Fruit fly (Drosophila melanogaster) whole organism, prepupa: ENCODE results near the gene CG31230.

ENCODE experiments used
- Blimp-1 ChIP-seq: fragments of 200-800 bp; sonication (Bioruptor generic); optimal IDR thresholded peaks from 3 replicates; lab custom pipeline; 2017; ENCODE audit warnings: missing biosample characterization, missing genetic modification characterization, mild to moderate bottlenecking, moderate library complexity, missing genetic modification reagents
- CG10631 ChIP-seq: fragments of 200-800 bp; sonication (Bioruptor generic); optimal IDR thresholded peaks from 2 replicates; lab custom pipeline; 2016; ENCODE audit warnings: missing biosample characterization, missing genetic modification characterization
- CG11294 ChIP-seq: fragments of 200-800 bp; sonication (Bioruptor generic); IDR thresholded peaks from 2 replicates; pipeline ENCODE4 v1.3.6; 2022; ENCODE audit warnings: missing biosample characterization, missing genetic modification characterization
- CG11902 ChIP-seq: fragments of 200-800 bp; sonication (Bioruptor generic); optimal IDR thresholded peaks from 3 replicates; lab custom pipeline; 2016; ENCODE audit warnings: missing biosample characterization, missing genetic modification characterization
- CG15336 ChIP-seq: fragments of 200-800 bp; sonication (Bioruptor generic); IDR thresholded peaks from 2 replicates; pipeline ENCODE4 v1.3.6; 2022; ENCODE audit warnings: missing biosample characterization, missing genetic modification characterization
- CG1621 ChIP-seq: fragments of 200-800 bp; sonication (Bioruptor generic); optimal IDR thresholded peaks from 3 replicates; lab custom pipeline; 2018; ENCODE audit warnings: missing biosample characterization, mild to moderate bottlenecking, missing genetic modification characterization
- CG16779 ChIP-seq: fragments of 200-800 bp; sonication (Bioruptor generic); optimal IDR thresholded peaks from 3 replicates; lab custom pipeline; 2017; ENCODE audit warnings: missing biosample characterization, mild to moderate bottlenecking, missing genetic modification characterization
- CG3032 ChIP-seq: fragments of 200-800 bp; optimal IDR thresholded peaks from 2 replicates; lab custom pipeline; 2019; ENCODE audit warnings: missing biosample characterization, mild to moderate bottlenecking, missing genetic modification characterization, moderate library complexity
- CG31627 ChIP-seq: fragments of 200-800 bp; sonication (Bioruptor generic); optimal IDR thresholded peaks from 3 replicates; lab custom pipeline; 2016; ENCODE audit warnings: missing biosample characterization, missing genetic modification characterization
- CG32006 ChIP-seq: fragments of 200-800 bp; sonication (Bioruptor generic); optimal IDR thresholded peaks from 3 replicates; lab custom pipeline; 2017; ENCODE audit warnings: missing biosample characterization, mild to moderate bottlenecking, missing genetic modification characterization
- CG34406 ChIP-seq: fragments of 200-800 bp; sonication (Bioruptor generic); optimal IDR thresholded peaks from 3 replicates; lab custom pipeline; 2016; ENCODE audit warnings: missing biosample characterization, missing genetic modification characterization
- CG3919 ChIP-seq: fragments of 200-800 bp; sonication (Bioruptor generic); optimal IDR thresholded peaks from 3 replicates; lab custom pipeline; 2016; ENCODE audit warnings: missing biosample characterization, missing genetic modification characterization
- CG4318 ChIP-seq: fragments of 200-800 bp; sonication (Bioruptor generic); optimal IDR thresholded peaks from 3 replicates; lab custom pipeline; 2017; ENCODE audit warnings: missing biosample characterization, mild to moderate bottlenecking, missing genetic modification characterization
- CG6163 ChIP-seq: fragments of 200-800 bp; sonication (Bioruptor generic); IDR thresholded peaks from 3 replicates; pipeline ENCODE4 v1.3.6; 2022; ENCODE audit warnings: missing biosample characterization, missing genetic modification characterization
- CG6276 ChIP-seq: fragments of 200-800 bp; sonication (Bioruptor generic); optimal IDR thresholded peaks from 2 replicates; lab custom pipeline; 2017; ENCODE audit warnings: missing biosample characterization, mild to moderate bottlenecking, missing genetic modification characterization
- CG6808 ChIP-seq: fragments of 200-800 bp; sonication (Bioruptor generic); optimal IDR thresholded peaks from 3 replicates; lab custom pipeline; 2017; ENCODE audit warnings: missing biosample characterization, missing genetic modification characterization, mild to moderate bottlenecking, moderate library complexity, missing genetic modification reagents
- CG6854 ChIP-seq: fragments of 200-800 bp; sonication (Bioruptor generic); optimal IDR thresholded peaks from 2 replicates; lab custom pipeline; 2017; ENCODE audit warnings: missing biosample characterization, mild to moderate bottlenecking, missing genetic modification characterization
- CG7368 ChIP-seq: fragments of 200-800 bp; sonication (Bioruptor generic); optimal IDR thresholded peaks from 3 replicates; lab custom pipeline; 2016; ENCODE audit warnings: missing biosample characterization, missing genetic modification characterization
- CG8119 ChIP-seq: fragments of 200-800 bp; sonication (Bioruptor generic); IDR thresholded peaks from 3 replicates; pipeline ENCODE4 v1.3.6; 2022; ENCODE audit warnings: missing biosample characterization, missing genetic modification characterization
- CG8319 ChIP-seq: fragments of 200-800 bp; sonication (Bioruptor generic); optimal IDR thresholded peaks from 3 replicates; lab custom pipeline; 2016; ENCODE audit warnings: missing biosample characterization, missing genetic modification characterization
- CG8632 ChIP-seq: fragments of 200-800 bp; sonication (Bioruptor generic); optimal IDR thresholded peaks from 3 replicates; lab custom pipeline; 2016; ENCODE audit warnings: missing biosample characterization, missing genetic modification characterization
- CG9139 ChIP-seq: fragments of 200-800 bp; sonication (Bioruptor generic); optimal IDR thresholded peaks from 3 replicates; lab custom pipeline; 2017; ENCODE audit warnings: missing biosample characterization, mild to moderate bottlenecking, missing genetic modification characterization
- Eip75B ChIP-seq: fragments of 200-800 bp; sonication (Bioruptor generic); optimal IDR thresholded peaks from 3 replicates; lab custom pipeline; 2016; ENCODE audit warnings: missing biosample characterization, missing genetic modification characterization
- Eip78C ChIP-seq: fragments of 200-800 bp; sonication (Bioruptor generic); peaks from one replicate; lab custom pipeline; 2016; ENCODE audit warnings: missing biosample characterization, missing genetic modification characterization
- Eip93F ChIP-seq: fragments of 200-800 bp; sonication (Bioruptor generic); optimal IDR thresholded peaks from 2 replicates; lab custom pipeline; 2016; ENCODE audit warnings: missing biosample characterization, mild to moderate bottlenecking, missing genetic modification characterization
- Ets21C ChIP-seq: fragments of 200-800 bp; sonication (Bioruptor generic); optimal IDR thresholded peaks from 3 replicates; lab custom pipeline; 2016; ENCODE audit warnings: missing biosample characterization, missing genetic modification characterization
- Ets96B ChIP-seq: fragments of 200-800 bp; optimal IDR thresholded peaks from 2 replicates; lab custom pipeline; 2019; ENCODE audit warnings: missing biosample characterization, mild to moderate bottlenecking, missing genetic modification characterization, moderate library complexity
- Gug ChIP-seq: fragments of 200-800 bp; sonication (Bioruptor generic); IDR thresholded peaks from 2 replicates; pipeline ENCODE4 v1.3.6; 2022; ENCODE audit warnings: missing biosample characterization, missing genetic modification characterization
- Hr38 ChIP-seq: sonication (Bioruptor generic); optimal IDR thresholded peaks from 2 replicates; lab custom pipeline; 2016; ENCODE audit warnings: missing biosample characterization, missing genetic modification characterization
- Hr39 ChIP-seq: fragments of 200-800 bp; sonication (Bioruptor generic); optimal IDR thresholded peaks from 2 replicates; lab custom pipeline; 2016; ENCODE audit warnings: missing biosample characterization, missing genetic modification characterization
- Hr4 ChIP-seq: fragments of 200-800 bp; sonication (Bioruptor generic); optimal IDR thresholded peaks from 3 replicates; lab custom pipeline; 2016; ENCODE audit warnings: missing biosample characterization, missing genetic modification characterization
- Lpt ChIP-seq: fragments of 200-800 bp; sonication (Bioruptor generic); optimal IDR thresholded peaks from 3 replicates; lab custom pipeline; 2016; ENCODE audit warnings: missing biosample characterization, missing genetic modification characterization
- Smox ChIP-seq: fragments of 200-800 bp; sonication (Bioruptor generic); optimal IDR thresholded peaks from 3 replicates; lab custom pipeline; 2016; ENCODE audit warnings: missing biosample characterization, missing genetic modification characterization
- Sox102F ChIP-seq: fragments of 200-800 bp; sonication (Bioruptor generic); optimal IDR thresholded peaks from 2 replicates; lab custom pipeline; 2016; ENCODE audit warnings: missing biosample characterization, mild to moderate bottlenecking, missing genetic modification characterization
- Sox15 ChIP-seq: fragments of 200-800 bp; sonication (Bioruptor generic); optimal IDR thresholded peaks from 3 replicates; lab custom pipeline; 2016; ENCODE audit warnings: missing biosample characterization, missing genetic modification characterization
- achi ChIP-seq: fragments of 200-800 bp; sonication (Bioruptor generic); optimal IDR thresholded peaks from 3 replicates; lab custom pipeline; 2016; ENCODE audit warnings: missing biosample characterization, missing genetic modification characterization
- cyc ChIP-seq: fragments of 200-800 bp; sonication (Bioruptor generic); optimal IDR thresholded peaks from 3 replicates; lab custom pipeline; 2016; ENCODE audit warnings: missing biosample characterization, missing genetic modification characterization
- eg ChIP-seq: fragments of 200-800 bp; sonication (Bioruptor generic); IDR thresholded peaks from 3 replicates; pipeline ENCODE4 v1.3.6; 2022; ENCODE audit warnings: missing biosample characterization, missing genetic modification characterization
- esn ChIP-seq: fragments of 200-800 bp; sonication (Bioruptor generic); optimal IDR thresholded peaks from 2 replicates; lab custom pipeline; 2016; ENCODE audit warnings: missing biosample characterization, mild to moderate bottlenecking, missing genetic modification characterization, moderate library complexity
- fd85E ChIP-seq: fragments of 200-800 bp; sonication (Bioruptor generic); optimal IDR thresholded peaks from 3 replicates; lab custom pipeline; 2016; ENCODE audit warnings: missing biosample characterization, missing genetic modification characterization
- fkh ChIP-seq: fragments of 200-800 bp; sonication (Bioruptor generic); optimal IDR thresholded peaks from 3 replicates; lab custom pipeline; 2017; ENCODE audit warnings: missing biosample characterization, mild to moderate bottlenecking, missing genetic modification characterization, moderate library complexity
- lz ChIP-seq: fragments of 200-800 bp; sonication (Bioruptor generic); optimal IDR thresholded peaks from 3 replicates; lab custom pipeline; 2016; ENCODE audit warnings: missing biosample characterization, missing genetic modification characterization
- net ChIP-seq: fragments of 200-800 bp; sonication (Bioruptor generic); optimal IDR thresholded peaks from 3 replicates; lab custom pipeline; 2016; ENCODE audit warnings: missing biosample characterization, missing genetic modification characterization
- pdm3 ChIP-seq: fragments of 200-800 bp; sonication (Bioruptor generic); optimal IDR thresholded peaks from 3 replicates; lab custom pipeline; 2016; ENCODE audit warnings: missing biosample characterization, missing genetic modification characterization
- spab ChIP-seq: fragments of 200-800 bp; sonication (Bioruptor generic); optimal IDR thresholded peaks from 2 replicates; lab custom pipeline; 2017; ENCODE audit warnings: missing biosample characterization, mild to moderate bottlenecking, missing genetic modification characterization, missing genetic modification reagents
- ss ChIP-seq, 2 experiments: fragments of 200-800 bp; sonication (Bioruptor generic); optimal IDR thresholded peaks; 2 replicates in 1 of 2; 3 replicates in 1 of 2; lab custom pipeline; 2017 to 2018; ENCODE audit warnings: mild to moderate bottlenecking in 2 of 2, missing biosample characterization in 2 of 2, missing genetic modification characterization in 2 of 2, moderate library complexity in 1 of 2
- svp ChIP-seq: fragments of 200-800 bp; sonication (Bioruptor generic); peaks from one replicate; lab custom pipeline; 2016; ENCODE audit warnings: missing biosample characterization, missing genetic modification characterization
- topi ChIP-seq: fragments of 200-800 bp; sonication (Bioruptor generic); optimal IDR thresholded peaks from 3 replicates; lab custom pipeline; 2016; ENCODE audit warnings: missing biosample characterization, missing genetic modification characterization
- vri ChIP-seq: fragments of 200-800 bp; sonication (Bioruptor generic); optimal IDR thresholded peaks from 3 replicates; lab custom pipeline; 2016; ENCODE audit warnings: missing biosample characterization, mild to moderate bottlenecking, missing genetic modification characterization

CG31230 gene

dm6 chr3R:18633099-18633498 is 38.4 kb upstream of the CG31230 start (continued):
- TF ChIP-seq CG7368 (GFP tag; lab: Kevin White, UChicago) (no peak), CG8319 (GFP tag; lab: Kevin White, UChicago) (no peak), CG4318 (peak; percentile 18), CG6854 (GFP tag; lab: Kevin White, UChicago) (no peak), ss (GFP tag; optimal IDR thresholded peaks at IDR 0.05; lab: Kevin White, UChicago) (no peak), Eip75B (GFP tag; lab: Kevin White, UChicago) (no peak), CG32006 (GFP tag; lab: Kevin White, UChicago) (peak; percentile 33), Eip78C (GFP tag; lab: Kevin White, UChicago) (peak; percentile 60), CG9139 (GFP tag; lab: Kevin White, UChicago) (no peak), CG31627 (GFP tag; lab: Kevin White, UChicago) (no peak), Hr39 (GFP tag; lab: Kevin White, UChicago) (no peak), CG3032 (tag; lab: Kevin White, UChicago) (no peak), vri (GFP tag; lab: Kevin White, UChicago) (no peak), CG8119 (GFP tag; lab: Robert Waterston, UW) (peak; percentile 60; the same call in 2 of the 3 replicates), fd85E (GFP tag; lab: Kevin White, UChicago) (no peak), pdm3 (GFP tag; lab: Kevin White, UChicago) (no peak), CG6276 (GFP tag; lab: Kevin White, UChicago) (peak; percentile 61), Lpt (GFP tag; lab: Kevin White, UChicago) (no peak), Ets21C (GFP tag; lab: Kevin White, UChicago) (no peak), achi (GFP tag; lab: Kevin White, UChicago) (no peak), Smox (GFP tag; lab: Kevin White, UChicago) (no peak), topi (GFP tag; lab: Kevin White, UChicago) (no peak), net (peak; percentile 24), CG3919 (GFP tag; lab: Kevin White, UChicago) (no peak), eg (GFP tag; lab: Robert Waterston, UW) (0 out of 3 replicates have a peak, but pooled peaks have one; percentile 47), Eip93F (no peak), lz (no peak)

- TF ChIP-seq CG9139 (GFP tag; lab: Kevin White, UChicago) = no peak
- TF ChIP-seq Gug (GFP tag; lab: Robert Waterston, UW) = peak; percentile 30; the same call in 1 of the 2 replicates
- TF ChIP-seq CG16779 (tag; lab: Kevin White, UChicago) = no peak
- no peak for TF ChIP-seq Hr38 (GFP tag; lab: Kevin White, UChicago)
- TF ChIP-seq ss (GFP tag; optimal IDR thresholded peaks at IDR 0.05; lab: Kevin White, UChicago) = peak in 1 of 2 experiments; percentile 13
- no peak for TF ChIP-seq Smox (GFP tag; lab: Kevin White, UChicago)
- no peak for TF ChIP-seq net
- TF ChIP-seq cyc = no peak
- TF ChIP-seq CG6163 (GFP tag; lab: Robert Waterston, UW) = peak; percentile 49; the same call in 1 of the 3 replicates
- TF ChIP-seq Eip78C (GFP tag; lab: Kevin White, UChicago) = peak; percentile 56
- no peak for TF ChIP-seq Hr39 (GFP tag; lab: Kevin White, UChicago)
- no peak for TF ChIP-seq CG4318
- TF ChIP-seq CG1621 (tag; lab: Kevin White, UChicago) = no peak
- TF ChIP-seq CG10631 = no peak
- no peak for TF ChIP-seq CG8632 (GFP tag; lab: Kevin White, UChicago)
- TF ChIP-seq svp = no peak
- TF ChIP-seq Ets21C (GFP tag; lab: Kevin White, UChicago) = no peak
- peak; percentile 6 for TF ChIP-seq CG3032 (tag; lab: Kevin White, UChicago)
- TF ChIP-seq Eip75B (GFP tag; lab: Kevin White, UChicago) = no peak
- TF ChIP-seq CG34406 = no peak
- TF ChIP-seq CG15336 (GFP tag; lab: Robert Waterston, UW) = peak; percentile 60
- TF ChIP-seq CG8319 (GFP tag; lab: Kevin White, UChicago) = no peak
- TF ChIP-seq CG11294 = peak; percentile 40; the same call in 1 of the 2 replicates
- peak; percentile 19 for TF ChIP-seq Hr4 (GFP tag; lab: Kevin White, UChicago)
- no peak for TF ChIP-seq lz
- no peak for TF ChIP-seq Sox15
- TF ChIP-seq spab (GFP tag; lab: Kevin White, UChicago) = no peak
- TF ChIP-seq CG6854 (GFP tag; lab: Kevin White, UChicago) = no peak
- TF ChIP-seq Sox102F = no peak
- no peak for TF ChIP-seq CG11902 (GFP tag; lab: Kevin White, UChicago)
- peak; percentile 4 for TF ChIP-seq esn
- TF ChIP-seq Blimp-1 (GFP tag; lab: Kevin White, UChicago) = no peak
- TF ChIP-seq Ets96B = peak; percentile 25
- TF ChIP-seq Lpt (GFP tag; lab: Kevin White, UChicago) = no peak
- no peak for TF ChIP-seq CG6808 (GFP tag; lab: Kevin White, UChicago)
- no peak for TF ChIP-seq fkh (GFP tag; lab: Kevin White, UChicago)
- no peak for TF ChIP-seq pdm3 (GFP tag; lab: Kevin White, UChicago)
Measured at dm6 chr3R:18639662-18640061, 31.8 kb upstream of the CG31230 start.
